Worm (Caenorhabditis elegans): Measurements from ENCODE around the gene F15H10.7.
A peak's percentile ranks its signal among the peaks of the same experiment; 100 is the strongest.

DNA sequence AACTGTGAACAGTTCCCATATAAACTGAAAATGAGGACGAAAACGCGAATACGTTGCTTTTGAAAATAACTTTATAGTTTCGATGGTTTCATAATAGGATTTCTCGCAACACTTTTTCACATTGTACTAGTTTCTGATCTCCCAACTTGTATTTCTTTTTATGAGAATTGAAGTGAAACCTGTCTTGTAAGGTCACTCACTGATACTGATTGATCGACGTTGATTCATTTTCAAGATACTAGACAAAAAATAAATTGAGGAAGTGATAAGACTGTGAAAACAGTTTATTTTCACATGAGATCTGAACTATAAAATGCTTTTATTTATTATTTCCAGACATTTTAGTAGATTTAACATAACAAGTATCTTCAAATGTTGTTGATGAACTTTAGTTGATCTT, 18.8 kb downstream of the F15H10.7 start:
- TF ChIP-seq ces-1 (GFP tag; optimal IDR thresholded peaks at IDR 0.05) (no peak), grh-1 (GFP tag; IDR thresholded peaks at IDR 0.05) (peak; percentile 32; the same call in 1 of the 2 replicates), nhr-84 (tag; optimal IDR thresholded peaks at IDR 0.05) (no peak), nhr-12 (tag; optimal IDR thresholded peaks at IDR 0.05) (no peak), dpl-1 (GFP tag; optimal IDR thresholded peaks at IDR 0.05) (no peak), aly-2 (tag; optimal IDR thresholded peaks at IDR 0.05) (no peak), elt-3 (tag; optimal IDR thresholded peaks at IDR 0.05) (peak; percentile 47 to 85 (median 66)), hpl-2 (GFP tag; optimal IDR thresholded peaks at IDR 0.05) (no peak), zip-4 (GFP tag; optimal IDR thresholded peaks at IDR 0.05) (no peak), hlh-17 (GFP tag; optimal IDR thresholded peaks at IDR 0.05; ENCODE audit: borderline replicate concordance) (no peak), ceh-90 (tag; optimal IDR thresholded peaks at IDR 0.05) (no peak), nhr-237 (tag; optimal IDR thresholded peaks at IDR 0.05) (no peak), C04F5.9 (tag; optimal IDR thresholded peaks at IDR 0.05) (no peak), unc-62 (GFP tag; optimal IDR thresholded peaks at IDR 0.05) (no peak)

Data from whole organism, L1 larva.